Worm (Caenorhabditis elegans) whole organism, L4 larva: ENCODE data around the gene Y62F5A.12.

Experiments used
- D1046.2 ChIP-seq: fragments of 200-800 bp; sonication (Bioruptor generic); IDR thresholded peaks from 2 replicates; pipeline ENCODE4 v1.3.6; 2022; ENCODE audit warnings: missing genetic modification characterization, missing compliant biosample characterization
- F26F4.8 ChIP-seq: fragments of 200-800 bp; sonication (Bioruptor generic); conservative IDR thresholded peaks from 2 replicates; pipeline ENCODE4 v1.3.6; 2022; ENCODE audit warnings: missing genetic modification characterization, missing compliant biosample characterization
- F49E8.2 ChIP-seq: sonication (generic microtip); optimal IDR thresholded peaks from 2 replicates; lab custom pipeline; 2016; ENCODE audit warnings: missing compliant biosample characterization, mild to moderate bottlenecking, missing genetic modification characterization, borderline replicate concordance
- Y105C5A.15 ChIP-seq: fragments of 200-800 bp; sonication (Bioruptor generic); IDR thresholded peaks from 2 replicates; pipeline ENCODE4 v1.3.6; 2022; ENCODE audit warnings: missing genetic modification characterization, missing compliant biosample characterization
- Y48G9A.11 ChIP-seq: fragments of 200-800 bp; sonication (Bioruptor generic); IDR thresholded peaks from 2 replicates; pipeline ENCODE4 v1.3.6; 2022; ENCODE audit warnings: missing genetic modification reagents, missing genetic modification characterization, missing compliant biosample characterization
- Y75B8A.6 ChIP-seq: fragments of 200-800 bp; sonication (Bioruptor generic); IDR thresholded peaks from 2 replicates; pipeline ENCODE4 v1.3.6; 2022; ENCODE audit warnings: missing genetic modification reagents, missing genetic modification characterization, missing compliant biosample characterization
- ZK337.2 ChIP-seq: fragments of 200-800 bp; sonication (Bioruptor generic); IDR thresholded peaks from 2 replicates; pipeline ENCODE4 v1.3.6; 2022; ENCODE audit warnings: missing genetic modification reagents, missing genetic modification characterization, missing compliant biosample characterization
- ZK546.5 ChIP-seq, 2 experiments: sonication (generic microtip); optimal IDR thresholded peaks; 2 replicates each; lab custom pipeline; 2017; ENCODE audit warnings: missing biosample characterization in 2 of 2, missing genetic modification characterization in 2 of 2
- aly-2 ChIP-seq: sonication (generic microtip); optimal IDR thresholded peaks from 2 replicates; lab custom pipeline; 2018; ENCODE audit warnings: missing biosample characterization, missing genetic modification characterization
- arid-1 ChIP-seq: fragments of 200-800 bp; sonication (Bioruptor generic); conservative IDR thresholded peaks from 2 replicates; pipeline ENCODE4 v1.3.6; 2022; ENCODE audit warnings: missing genetic modification reagents, missing genetic modification characterization, missing compliant biosample characterization
- attf-4 ChIP-seq: sonication (generic microtip); optimal IDR thresholded peaks from 3 replicates; lab custom pipeline; 2017; ENCODE audit warnings: missing biosample characterization, missing genetic modification characterization
- ceh-28 ChIP-seq: fragments of 150-350 bp; optimal IDR thresholded peaks from 2 replicates; lab custom pipeline; 2014; ENCODE audit warnings: missing biosample characterization, missing genetic modification reagents, missing genetic modification characterization
- ceh-32 ChIP-seq: sonication (generic microtip); optimal IDR thresholded peaks from 2 replicates; lab custom pipeline; 2016; ENCODE audit warnings: mild to moderate bottlenecking, missing genetic modification characterization, missing compliant biosample characterization; ENCODE audit not compliant: poor library complexity
- ceh-62 ChIP-seq: sonication (generic microtip); optimal IDR thresholded peaks from 2 replicates; lab custom pipeline; 2017; ENCODE audit warnings: missing biosample characterization, missing genetic modification characterization
- ces-1 ChIP-seq: fragments of 150-350 bp; sonication (generic microtip); optimal IDR thresholded peaks from 4 replicates; lab custom pipeline; 2014; ENCODE audit warnings: missing biosample characterization, missing genetic modification reagents, missing genetic modification characterization
- cey-2 ChIP-seq: sonication (generic microtip); optimal IDR thresholded peaks from 3 replicates; lab custom pipeline; 2017; ENCODE audit warnings: missing genetic modification characterization, mild to moderate bottlenecking, missing compliant biosample characterization, antibody characterized with exemption, borderline replicate concordance; ENCODE audit not compliant: insufficient read depth
- ctbp-1 ChIP-seq: fragments of 200-800 bp; sonication (Bioruptor generic); IDR thresholded peaks from 2 replicates; pipeline ENCODE4 v1.3.6; 2022; ENCODE audit warnings: missing genetic modification reagents, missing genetic modification characterization, missing compliant biosample characterization
- daf-16 ChIP-seq, 3 experiments: sonication (generic microtip); optimal IDR thresholded peaks; 2 replicates each; lab custom pipeline; 2016 to 2017; ENCODE audit warnings: missing genetic modification characterization in 3 of 3, missing genetic modification reagents in 3 of 3, mild to moderate bottlenecking in 2 of 3, missing compliant biosample characterization in 2 of 3, missing biosample characterization in 1 of 3, moderate library complexity in 1 of 3
- daf-8 ChIP-seq: fragments of 200-800 bp; sonication (Bioruptor generic); IDR thresholded peaks from 2 replicates; pipeline ENCODE4 v1.3.6; 2022; ENCODE audit warnings: missing genetic modification characterization, missing compliant biosample characterization
- dmd-6 ChIP-seq: fragments of 200-800 bp; sonication (Bioruptor generic); IDR thresholded peaks from 2 replicates; pipeline ENCODE4 v1.3.6; 2022; ENCODE audit warnings: missing genetic modification reagents, missing genetic modification characterization, missing compliant biosample characterization
- egl-43 ChIP-seq: fragments of 200-800 bp; sonication (Bioruptor generic); IDR thresholded peaks from 2 replicates; pipeline ENCODE4 v1.3.6; 2022; ENCODE audit warnings: missing genetic modification reagents, missing genetic modification characterization, missing compliant biosample characterization
- fkh-10 ChIP-seq: fragments of 150-350 bp; optimal IDR thresholded peaks from 2 replicates; lab custom pipeline; 2014; ENCODE audit warnings: missing biosample characterization, missing genetic modification reagents, missing genetic modification characterization
- fos-1 ChIP-seq: fragments of 150-350 bp; optimal IDR thresholded peaks from 2 replicates; lab custom pipeline; 2014; ENCODE audit warnings: missing biosample characterization, missing genetic modification characterization
- gei-8 ChIP-seq: fragments of 200-800 bp; sonication (Bioruptor generic); optimal IDR thresholded peaks from 2 replicates; lab custom pipeline; 2018; ENCODE audit warnings: mild to moderate bottlenecking, missing genetic modification characterization, missing compliant biosample characterization
- jun-1 ChIP-seq: fragments of 150-350 bp; optimal IDR thresholded peaks from 2 replicates; lab custom pipeline; 2014; ENCODE audit warnings: missing biosample characterization, missing genetic modification reagents, missing genetic modification characterization
- lin-13 ChIP-seq: fragments of 150-350 bp; optimal IDR thresholded peaks from 2 replicates; lab custom pipeline; 2014; ENCODE audit warnings: missing biosample characterization, missing genetic modification reagents, missing genetic modification characterization
- lin-29 ChIP-seq: fragments of 200-800 bp; sonication (Bioruptor generic); IDR thresholded peaks from 2 replicates; pipeline ENCODE4 v1.3.6; 2022; ENCODE audit warnings: missing genetic modification reagents, missing genetic modification characterization, missing compliant biosample characterization
- lin-39 ChIP-seq: fragments of 150-350 bp; optimal IDR thresholded peaks from 2 replicates; lab custom pipeline; 2014; ENCODE audit warnings: missing biosample characterization, missing genetic modification reagents, missing genetic modification characterization
- mdl-1 ChIP-seq, 2 experiments: fragments of 150-350 bp in 1 of 2; sonication (generic microtip) in 1 of 2; optimal IDR thresholded peaks; 2 replicates each; lab custom pipeline; 2014 to 2017; ENCODE audit warnings: missing biosample characterization in 2 of 2, missing genetic modification characterization in 2 of 2
- mep-1 ChIP-seq: fragments of 150-350 bp; sonication (generic microtip); optimal IDR thresholded peaks from 3 replicates; lab custom pipeline; 2014; ENCODE audit warnings: missing biosample characterization, missing genetic modification characterization
- mxl-2 ChIP-seq: fragments of 200-800 bp; sonication (Bioruptor generic); conservative IDR thresholded peaks from 2 replicates; pipeline ENCODE4 v1.3.6; 2022; ENCODE audit warnings: missing genetic modification reagents, missing genetic modification characterization, missing compliant biosample characterization
- mxl-3 ChIP-seq: fragments of 200-800 bp; sonication (Bioruptor generic); optimal IDR thresholded peaks from 2 replicates; lab custom pipeline; 2018; ENCODE audit warnings: mild to moderate bottlenecking, missing genetic modification characterization, missing compliant biosample characterization
- nhr-102 ChIP-seq: sonication (generic microtip); optimal IDR thresholded peaks from 2 replicates; lab custom pipeline; 2016; ENCODE audit warnings: mild to moderate bottlenecking, missing genetic modification characterization, moderate library complexity, missing compliant biosample characterization
- nhr-11 ChIP-seq: fragments of 150-350 bp; optimal IDR thresholded peaks from 2 replicates; lab custom pipeline; 2014; ENCODE audit warnings: missing biosample characterization, missing genetic modification characterization
- nhr-111 ChIP-seq: fragments of 200-800 bp; sonication (Bioruptor generic); optimal IDR thresholded peaks from 2 replicates; lab custom pipeline; 2018; ENCODE audit warnings: mild to moderate bottlenecking, missing genetic modification characterization, missing compliant biosample characterization
- nhr-237 ChIP-seq: sonication (generic microtip); optimal IDR thresholded peaks from 2 replicates; lab custom pipeline; 2017; ENCODE audit warnings: missing biosample characterization, missing genetic modification characterization
- nhr-25 ChIP-seq: sonication (generic microtip); optimal IDR thresholded peaks from 2 replicates; lab custom pipeline; 2017; ENCODE audit warnings: missing genetic modification characterization, mild to moderate bottlenecking, missing compliant biosample characterization, antibody characterized with exemption, moderate library complexity, borderline replicate concordance; ENCODE audit not compliant: insufficient read depth
- nhr-48 ChIP-seq: sonication (generic microtip); optimal IDR thresholded peaks from 2 replicates; lab custom pipeline; 2016; ENCODE audit warnings: mild to moderate bottlenecking, missing genetic modification characterization, missing compliant biosample characterization
- php-3 ChIP-seq: fragments of 200-800 bp; sonication (Bioruptor generic); IDR thresholded peaks from 2 replicates; pipeline ENCODE4 v1.3.6; 2022; ENCODE audit warnings: missing genetic modification reagents, missing genetic modification characterization, missing compliant biosample characterization
- pqm-1 ChIP-seq: sonication (generic microtip); optimal IDR thresholded peaks from 2 replicates; lab custom pipeline; 2017; ENCODE audit warnings: missing biosample characterization, missing genetic modification characterization
- rbr-2 ChIP-seq: sonication (generic microtip); optimal IDR thresholded peaks from 2 replicates; lab custom pipeline; 2016; ENCODE audit warnings: missing genotype, missing genetic modification characterization, missing compliant biosample characterization
- saeg-2 ChIP-seq: fragments of 200-800 bp; sonication (Bioruptor generic); IDR thresholded peaks from 2 replicates; pipeline ENCODE4 v1.3.6; 2022; ENCODE audit warnings: missing genetic modification reagents, missing genetic modification characterization, missing compliant biosample characterization
- sdz-12 ChIP-seq: fragments of 200-800 bp; sonication (Bioruptor generic); optimal IDR thresholded peaks from 2 replicates; lab custom pipeline; 2018; ENCODE audit warnings: mild to moderate bottlenecking, missing genetic modification characterization, missing compliant biosample characterization
- snpc-4 ChIP-seq: fragments of 150-350 bp; optimal IDR thresholded peaks from 2 replicates; lab custom pipeline; 2014; ENCODE audit warnings: missing biosample characterization, missing genetic modification characterization
- spr-1 ChIP-seq: sonication (generic microtip); optimal IDR thresholded peaks from 2 replicates; lab custom pipeline; 2016; ENCODE audit warnings: mild to moderate bottlenecking, missing genetic modification characterization, missing compliant biosample characterization
- unc-62 ChIP-seq, 3 experiments: fragments of 150-350 bp in 1 of 3; sonication (generic microtip); optimal IDR thresholded peaks in 2 of 3; peaks in 1 of 3; 1 replicate in 1 of 3; 2 replicates in 2 of 3; lab custom pipeline; 2014 to 2017; ENCODE audit warnings: missing biosample characterization in 3 of 3, missing genetic modification characterization in 3 of 3, missing genetic modification reagents in 3 of 3, missing genotype in 1 of 3
- zag-1 ChIP-seq: fragments of 150-350 bp; optimal IDR thresholded peaks from 2 replicates; lab custom pipeline; 2014; ENCODE audit warnings: missing biosample characterization, missing genetic modification characterization
- zfp-2 ChIP-seq: sonication (generic microtip); optimal IDR thresholded peaks from 2 replicates; lab custom pipeline; 2016; ENCODE audit warnings: mild to moderate bottlenecking, missing genetic modification characterization, missing compliant biosample characterization
- zip-2 ChIP-seq: fragments of 150-350 bp; optimal IDR thresholded peaks from 2 replicates; lab custom pipeline; 2014; ENCODE audit warnings: missing biosample characterization, missing genetic modification characterization

Y62F5A.12 gene

ce11 chrII:11545299-11545951 lies 11.1 kb upstream of the Y62F5A.12 start, which contains the start of gene dnj-13 (continued):
- TF ChIP-seq lin-39, result no peak
- peak; percentile 54 to 97 for TF ChIP-seq daf-16 (GFP tag; optimal IDR thresholded peaks at IDR 0.05; lab: Kevin White, UChicago)
- TF ChIP-seq daf-16 (tag; optimal IDR thresholded peaks at IDR 0.05; lab: Kevin White, UChicago), result peak; percentile 79
- peak; percentile 93 for TF ChIP-seq nhr-102
- TF ChIP-seq fkh-10, result peak; percentile 73
- peak; percentile 91 for TF ChIP-seq lin-29
- TF ChIP-seq cey-2 (tag; lab: Kevin White, UChicago), result no peak
- TF ChIP-seq egl-43 (GFP tag; lab: Robert Waterston, UW), result peak; percentile 95
- peak; percentile 96 for TF ChIP-seq nhr-11 (tag; lab: Kevin White, UChicago)
- TF ChIP-seq gei-8, result peak; percentile 94
- TF ChIP-seq lin-13 (GFP tag; lab: Kevin White, UChicago), result peak; percentile 91
- TF ChIP-seq Y75B8A.6 (GFP tag; lab: Robert Waterston, UW), result peak; percentile 90; the same call in 1 of the 2 replicates
- TF ChIP-seq daf-8 (GFP tag; lab: Robert Waterston, UW), result no peak
- peak; percentile 97 for TF ChIP-seq arid-1 (GFP tag; lab: Robert Waterston, UW)
- peak; percentile 88 for TF ChIP-seq mxl-3
- peak; percentile 65; the same call in 1 of the 2 replicates for TF ChIP-seq Y105C5A.15
- no peak for TF ChIP-seq fos-1 (tag; lab: Kevin White, UChicago)
- peak; percentile 89 for TF ChIP-seq nhr-48 (tag; lab: Kevin White, UChicago)
- peak; percentile 87 for TF ChIP-seq jun-1 (tag; lab: Kevin White, UChicago)
- no peak for TF ChIP-seq aly-2 (tag; lab: Kevin White, UChicago)
- TF ChIP-seq D1046.2 (GFP tag; lab: Robert Waterston, UW), result peak; percentile 88
- TF ChIP-seq mep-1 (tag; lab: Kevin White, UChicago), result peak; percentile 96
- no peak for TF ChIP-seq zag-1 (tag; lab: Kevin White, UChicago)
- TF ChIP-seq pqm-1 (tag; lab: Kevin White, UChicago), result no peak
- TF ChIP-seq nhr-25 (tag; lab: Kevin White, UChicago), result peak; percentile 68
- TF ChIP-seq ceh-28, result no peak
- peak; percentile 95 for TF ChIP-seq dmd-6 (GFP tag; lab: Robert Waterston, UW)
- no peak for TF ChIP-seq ZK337.2
- no peak for TF ChIP-seq F26F4.8 (GFP tag; lab: Robert Waterston, UW)
- TF ChIP-seq unc-62 (GFP tag; optimal IDR thresholded peaks at IDR 0.05 in 1 of 2; lab: Kevin White, UChicago), result peak in 1 of 2 experiments; percentile 84
- TF ChIP-seq unc-62 (tag; optimal IDR thresholded peaks at IDR 0.05; lab: Kevin White, UChicago), result no peak
- TF ChIP-seq saeg-2 (GFP tag; lab: Robert Waterston, UW), result peak; percentile 93
- peak; percentile 79 for TF ChIP-seq zip-2 (tag; lab: Kevin White, UChicago)
- TF ChIP-seq rbr-2 (tag; lab: Kevin White, UChicago), result peak; percentile 96
- TF ChIP-seq ZK546.5 (tag; optimal IDR thresholded peaks at IDR 0.05; lab: Kevin White, UChicago), result no peak
- TF ChIP-seq ctbp-1 (GFP tag; lab: Robert Waterston, UW), result peak; percentile 95
- peak; percentile 95 for TF ChIP-seq sdz-12 (GFP tag; lab: Kevin White, UChicago)
- peak; percentile 75 to 76 for TF ChIP-seq mdl-1 (tag; optimal IDR thresholded peaks at IDR 0.05; lab: Kevin White, UChicago)
- no peak for TF ChIP-seq nhr-237 (tag; lab: Kevin White, UChicago)
- TF ChIP-seq php-3, result peak; percentile 96
- TF ChIP-seq mxl-2, result peak; percentile 55; the same call in 1 of the 2 replicates
- TF ChIP-seq zfp-2, result peak; percentile 73
- TF ChIP-seq attf-4 (tag; lab: Kevin White, UChicago), result no peak
- peak; percentile 86 for TF ChIP-seq Y48G9A.11 (GFP tag; lab: Robert Waterston, UW)
- no peak for TF ChIP-seq ces-1 (GFP tag; lab: Kevin White, UChicago)
- TF ChIP-seq spr-1 (tag; lab: Kevin White, UChicago), result peak; percentile 95
- no peak for TF ChIP-seq ceh-62 (tag; lab: Kevin White, UChicago)
- TF ChIP-seq snpc-4 (tag; lab: Kevin White, UChicago), result no peak
- TF ChIP-seq ceh-32 (tag; lab: Kevin White, UChicago), result peak; percentile 28
- peak; percentile 96 for TF ChIP-seq nhr-111 (GFP tag; lab: Kevin White, UChicago)
- TF ChIP-seq F49E8.2, result peak; percentile 94
